Fruit fly (Drosophila melanogaster): ENCODE measurements around the gene CG13727.

Gene CG13727

dm6 chr3L:17361925-17362324 is 20.8 kb upstream of the CG13727 start:
- TF ChIP-seq EcR (GFP tag; optimal IDR thresholded peaks at IDR 0.05) (no peak), psq (optimal IDR thresholded peaks at IDR 0.05) (no peak), CG8478 (optimal IDR thresholded peaks at IDR 0.05) (no peak), pan (optimal IDR thresholded peaks at IDR 0.05) (no peak), usp (GFP tag; optimal IDR thresholded peaks at IDR 0.05) (no peak), Dll (optimal IDR thresholded peaks at IDR 0.05) (no peak)

- TF ChIP-seq CG8478 (optimal IDR thresholded peaks at IDR 0.05): no peak
- TF ChIP-seq psq (optimal IDR thresholded peaks at IDR 0.05): no peak
- no peak for TF ChIP-seq Dll (optimal IDR thresholded peaks at IDR 0.05)
- TF ChIP-seq usp (GFP tag; optimal IDR thresholded peaks at IDR 0.05): no peak
- no peak for TF ChIP-seq pan (optimal IDR thresholded peaks at IDR 0.05)
- no peak for TF ChIP-seq EcR (GFP tag; optimal IDR thresholded peaks at IDR 0.05)
Observed at dm6 chr3L:17359225-17359773, 18.2 kb upstream of the CG13727 start, which contains the start of gene tap. Gene tap (plus strand): TSS chr3L:17359682.

dm6 chr3L:17358490-17358889 is 17.4 kb upstream of the CG13727 start:
- no peak for TF ChIP-seq Dll (optimal IDR thresholded peaks at IDR 0.05)
- no peak for TF ChIP-seq usp (GFP tag; optimal IDR thresholded peaks at IDR 0.05)
- TF ChIP-seq EcR (GFP tag; optimal IDR thresholded peaks at IDR 0.05): no peak
- TF ChIP-seq CG8478 (optimal IDR thresholded peaks at IDR 0.05): no peak
- TF ChIP-seq psq (optimal IDR thresholded peaks at IDR 0.05): no peak
- no peak for TF ChIP-seq pan (optimal IDR thresholded peaks at IDR 0.05)

dm6 chr3L:17357431-17357830 is 16.3 kb upstream of the CG13727 start:
- no peak for TF ChIP-seq pan (optimal IDR thresholded peaks at IDR 0.05)
- no peak for TF ChIP-seq psq (optimal IDR thresholded peaks at IDR 0.05)
- no peak for TF ChIP-seq Dll (optimal IDR thresholded peaks at IDR 0.05)
- TF ChIP-seq EcR (GFP tag; optimal IDR thresholded peaks at IDR 0.05): no peak
- TF ChIP-seq CG8478 (optimal IDR thresholded peaks at IDR 0.05): no peak
- TF ChIP-seq usp (GFP tag; optimal IDR thresholded peaks at IDR 0.05): no peak

dm6 chr3L:17352812-17353211 is 11.7 kb upstream of the CG13727 start:
- TF ChIP-seq psq (optimal IDR thresholded peaks at IDR 0.05) (no peak), CG8478 (optimal IDR thresholded peaks at IDR 0.05) (no peak), pan (optimal IDR thresholded peaks at IDR 0.05) (no peak), EcR (GFP tag; optimal IDR thresholded peaks at IDR 0.05) (no peak), Dll (optimal IDR thresholded peaks at IDR 0.05) (no peak), usp (GFP tag; optimal IDR thresholded peaks at IDR 0.05) (no peak)

- TF ChIP-seq pan (optimal IDR thresholded peaks at IDR 0.05) (no peak), psq (optimal IDR thresholded peaks at IDR 0.05) (no peak), usp (GFP tag; optimal IDR thresholded peaks at IDR 0.05) (no peak), CG8478 (optimal IDR thresholded peaks at IDR 0.05) (no peak), EcR (GFP tag; optimal IDR thresholded peaks at IDR 0.05) (no peak)
Observed at dm6 chr3L:17351522-17351921, 10.4 kb upstream of the CG13727 start, which contains the start of gene CG7692. Gene CG7692 (plus strand): TSS chr3L:17351822.

- no peak for TF ChIP-seq usp (GFP tag; optimal IDR thresholded peaks at IDR 0.05)
- no peak for TF ChIP-seq EcR (GFP tag; optimal IDR thresholded peaks at IDR 0.05)
- TF ChIP-seq pan (optimal IDR thresholded peaks at IDR 0.05): no peak
- no peak for TF ChIP-seq CG8478 (optimal IDR thresholded peaks at IDR 0.05)
Observed at dm6 chr3L:17349604-17350003, 8.5 kb upstream of the CG13727 start, which contains the start of gene Mip. Gene Mip (minus strand): TSS chr3L:17349666.

dm6 chr3L:17346393-17346792 is 5.3 kb upstream of the CG13727 start:
- TF ChIP-seq pan (optimal IDR thresholded peaks at IDR 0.05): no peak
- TF ChIP-seq psq (optimal IDR thresholded peaks at IDR 0.05): no peak
- no peak for TF ChIP-seq usp (GFP tag; optimal IDR thresholded peaks at IDR 0.05)
- TF ChIP-seq Dll (optimal IDR thresholded peaks at IDR 0.05): no peak
- TF ChIP-seq EcR (GFP tag; optimal IDR thresholded peaks at IDR 0.05): no peak
- TF ChIP-seq CG8478 (optimal IDR thresholded peaks at IDR 0.05): no peak

dm6 chr3L:17344596-17344995 is 3.5 kb upstream of the CG13727 start, which contains the start of gene brv2:
Gene brv2 (minus strand): TSS chr3L:17344696.
- TF ChIP-seq CG8478 (optimal IDR thresholded peaks at IDR 0.05) (no peak), Dll (optimal IDR thresholded peaks at IDR 0.05) (no peak), usp (GFP tag; optimal IDR thresholded peaks at IDR 0.05) (no peak), EcR (GFP tag; optimal IDR thresholded peaks at IDR 0.05) (no peak), pan (optimal IDR thresholded peaks at IDR 0.05) (no peak), psq (optimal IDR thresholded peaks at IDR 0.05) (no peak)

dm6 chr3L:17339756-17340155 is 1.4 kb downstream of the CG13727 start:
- no peak for TF ChIP-seq psq (optimal IDR thresholded peaks at IDR 0.05)
- TF ChIP-seq CG8478 (optimal IDR thresholded peaks at IDR 0.05): no peak
- no peak for TF ChIP-seq Dll (optimal IDR thresholded peaks at IDR 0.05)
- no peak for TF ChIP-seq EcR (GFP tag; optimal IDR thresholded peaks at IDR 0.05)
- no peak for TF ChIP-seq pan (optimal IDR thresholded peaks at IDR 0.05)
- no peak for TF ChIP-seq usp (GFP tag; optimal IDR thresholded peaks at IDR 0.05)

- TF ChIP-seq usp (GFP tag; optimal IDR thresholded peaks at IDR 0.05) (no peak), psq (optimal IDR thresholded peaks at IDR 0.05) (no peak), CG8478 (optimal IDR thresholded peaks at IDR 0.05) (no peak), Dll (optimal IDR thresholded peaks at IDR 0.05) (no peak), pan (optimal IDR thresholded peaks at IDR 0.05) (no peak), EcR (GFP tag; optimal IDR thresholded peaks at IDR 0.05) (no peak)
Observed at dm6 chr3L:17339122-17339521, 2.0 kb downstream of the CG13727 start, which contains the start of gene CG6479. Gene CG6479 (minus strand): TSS chr3L:17339262.

dm6 chr3L:17329069-17329468 is 12.0 kb downstream of the CG13727 start, which contains the start of gene Or74a:
Gene Or74a (minus strand): TSS chr3L:17329169.
- no peak for TF ChIP-seq Dll (optimal IDR thresholded peaks at IDR 0.05)
- no peak for TF ChIP-seq usp (GFP tag; optimal IDR thresholded peaks at IDR 0.05)
- no peak for TF ChIP-seq psq (optimal IDR thresholded peaks at IDR 0.05)
- TF ChIP-seq EcR (GFP tag; optimal IDR thresholded peaks at IDR 0.05): no peak
- no peak for TF ChIP-seq CG8478 (optimal IDR thresholded peaks at IDR 0.05)
- no peak for TF ChIP-seq pan (optimal IDR thresholded peaks at IDR 0.05)
